Fruit fly (Drosophila melanogaster) whole organism, embryonic: ENCODE results near the gene CG8142.
A peak's percentile ranks its signal among the peaks of the same experiment; 100 is the strongest.

Experiments used
- Atf-2 ChIP-seq: fragments of 200-800 bp; sonication (Bioruptor generic); optimal IDR thresholded peaks from 2 replicates; lab custom pipeline; 2016; ENCODE audit warnings: missing biosample characterization, missing genetic modification characterization
- Blimp-1 ChIP-seq: fragments of 200-800 bp; sonication (Bioruptor generic); optimal IDR thresholded peaks from 3 replicates; lab custom pipeline; 2018; ENCODE audit warnings: missing biosample characterization, missing genetic modification characterization, mild to moderate bottlenecking, moderate library complexity, missing genetic modification reagents
- CG10267 ChIP-seq: fragments of 200-800 bp; sonication (Bioruptor generic); optimal IDR thresholded peaks from 2 replicates; lab custom pipeline; 2018; ENCODE audit warnings: missing biosample characterization, mild to moderate bottlenecking, missing genetic modification characterization, moderate library complexity
- CG10321 ChIP-seq: fragments of 200-800 bp; sonication (Bioruptor generic); IDR thresholded peaks from 2 replicates; pipeline ENCODE4 v1.3.6; 2022; ENCODE audit warnings: missing biosample characterization, missing genetic modification characterization
- CG11456 ChIP-seq: fragments of 200-800 bp; sonication (Bioruptor generic); IDR thresholded peaks from 3 replicates; pipeline ENCODE4 v1.3.6; 2022; ENCODE audit warnings: missing biosample characterization, missing genetic modification characterization
- CG12104 ChIP-seq: fragments of 200-800 bp; sonication (Bioruptor generic); optimal IDR thresholded peaks from 3 replicates; lab custom pipeline; 2016; ENCODE audit warnings: missing biosample characterization, missing genetic modification characterization
- CG1233 ChIP-seq: fragments of 200-800 bp; sonication (Bioruptor generic); optimal IDR thresholded peaks from 4 replicates; lab custom pipeline; 2018; ENCODE audit warnings: missing biosample characterization, mild to moderate bottlenecking, missing genetic modification characterization
- CG14014 ChIP-seq: fragments of 200-800 bp; sonication (Bioruptor generic); IDR thresholded peaks from 2 replicates; pipeline ENCODE4 v1.3.6; 2022; ENCODE audit warnings: missing biosample characterization, missing genetic modification characterization
- CG14710 ChIP-seq: fragments of 200-800 bp; sonication (Bioruptor generic); optimal IDR thresholded peaks from 3 replicates; lab custom pipeline; 2019; ENCODE audit warnings: missing biosample characterization, mild to moderate bottlenecking, missing genetic modification characterization, moderate library complexity
- CG16863 ChIP-seq: fragments of 200-800 bp; sonication (Bioruptor generic); optimal IDR thresholded peaks from 3 replicates; lab custom pipeline; 2016; ENCODE audit warnings: missing biosample characterization, missing genetic modification characterization
- CG18476 ChIP-seq: fragments of 200-800 bp; sonication (Bioruptor generic); optimal IDR thresholded peaks from 2 replicates; lab custom pipeline; 2016; ENCODE audit warnings: missing biosample characterization, mild to moderate bottlenecking, missing genetic modification characterization
- CG18764 ChIP-seq: fragments of 200-800 bp; sonication (Bioruptor generic); optimal IDR thresholded peaks from 3 replicates; lab custom pipeline; 2016; ENCODE audit warnings: missing biosample characterization, missing genetic modification characterization
- CG3065 ChIP-seq: fragments of 200-800 bp; sonication (Bioruptor generic); optimal IDR thresholded peaks from 2 replicates; lab custom pipeline; 2016; ENCODE audit warnings: missing biosample characterization, missing genetic modification characterization
- CG3838 ChIP-seq: fragments of 200-800 bp; sonication (Bioruptor generic); optimal IDR thresholded peaks from 3 replicates; lab custom pipeline; 2016; ENCODE audit warnings: missing biosample characterization, missing genetic modification characterization
- CG4282 ChIP-seq: fragments of 200-800 bp; sonication (Bioruptor generic); optimal IDR thresholded peaks from 2 replicates; lab custom pipeline; 2016; ENCODE audit warnings: missing biosample characterization, missing genetic modification characterization
- CG4404 ChIP-seq: fragments of 200-800 bp; sonication (Bioruptor generic); IDR thresholded peaks from 2 replicates; pipeline ENCODE4 v1.3.6; 2022; ENCODE audit warnings: missing biosample characterization, missing genetic modification characterization
- CG4854 ChIP-seq: fragments of 200-800 bp; sonication (Bioruptor generic); optimal IDR thresholded peaks from 2 replicates; lab custom pipeline; 2016; ENCODE audit warnings: missing biosample characterization, missing genetic modification characterization, inconsistent platforms
- CG6765 ChIP-seq: fragments of 200-800 bp; sonication (Bioruptor generic); optimal IDR thresholded peaks from 3 replicates; lab custom pipeline; 2017; ENCODE audit warnings: missing biosample characterization, mild to moderate bottlenecking, missing genetic modification characterization
- CG6791 ChIP-seq: fragments of 200-800 bp; sonication (Bioruptor generic); IDR thresholded peaks from 3 replicates; pipeline ENCODE4 v1.3.6; 2022; ENCODE audit warnings: missing biosample characterization, missing genetic modification characterization; ENCODE audit not compliant: partially characterized antibody
- CG7357 ChIP-seq: fragments of 200-800 bp; sonication (Bioruptor generic); IDR thresholded peaks from 3 replicates; pipeline ENCODE4 v1.3.6; 2022; ENCODE audit warnings: missing biosample characterization, missing genetic modification characterization
- CG8359 ChIP-seq: fragments of 200-800 bp; sonication (Bioruptor generic); optimal IDR thresholded peaks from 2 replicates; lab custom pipeline; 2017; ENCODE audit warnings: missing biosample characterization, mild to moderate bottlenecking, missing genetic modification characterization, borderline replicate concordance
- CTCF ChIP-seq: fragments of 200-800 bp; sonication (Bioruptor generic); optimal IDR thresholded peaks from 2 replicates; lab custom pipeline; 2017; ENCODE audit warnings: missing biosample characterization, mild to moderate bottlenecking, missing genetic modification characterization, moderate library complexity
- Fer1 ChIP-seq: fragments of 200-800 bp; sonication (Bioruptor generic); optimal IDR thresholded peaks from 2 replicates; lab custom pipeline; 2017; ENCODE audit warnings: missing biosample characterization, mild to moderate bottlenecking, missing genetic modification characterization
- Gsc ChIP-seq: fragments of 200-800 bp; sonication (Bioruptor generic); IDR thresholded peaks from 2 replicates; pipeline ENCODE4 v1.3.6; 2022; ENCODE audit warnings: missing biosample characterization, missing genetic modification characterization
- Gug ChIP-seq: fragments of 200-800 bp; sonication (Bioruptor generic); IDR thresholded peaks from 4 replicates; pipeline ENCODE4 v1.3.6; 2022; ENCODE audit warnings: missing biosample characterization, missing genetic modification characterization
- Kr ChIP-seq: fragments of 200-800 bp; sonication (Bioruptor generic); optimal IDR thresholded peaks from 2 replicates; lab custom pipeline; 2017; ENCODE audit warnings: missing biosample characterization, mild to moderate bottlenecking, missing genetic modification characterization
- Myb ChIP-seq: fragments of 200-800 bp; sonication (Bioruptor generic); optimal IDR thresholded peaks from 2 replicates; lab custom pipeline; 2016; ENCODE audit warnings: missing biosample characterization, missing genetic modification characterization
- NFAT ChIP-seq: fragments of 200-800 bp; sonication (Bioruptor generic); IDR thresholded peaks from 2 replicates; pipeline ENCODE4 v1.3.6; 2022; ENCODE audit warnings: missing biosample characterization, missing genetic modification characterization
- NK7.1 ChIP-seq: fragments of 200-800 bp; sonication (Bioruptor generic); optimal IDR thresholded peaks from 3 replicates; lab custom pipeline; 2016; ENCODE audit warnings: missing biosample characterization, missing genetic modification characterization
- Nf-YA ChIP-seq: fragments of 200-800 bp; sonication (Bioruptor generic); IDR thresholded peaks from 2 replicates; pipeline ENCODE4 v1.3.6; 2022; ENCODE audit warnings: missing biosample characterization, missing genetic modification characterization
- Sin3A ChIP-seq: fragments of >200 bp; optimal IDR thresholded peaks from 2 replicates; lab custom pipeline; 2018
- Sry-δ ChIP-seq: fragments of 200-800 bp; sonication (Bioruptor generic); optimal IDR thresholded peaks from 2 replicates; lab custom pipeline; 2016; ENCODE audit warnings: missing biosample characterization, missing genetic modification characterization
- Usf ChIP-seq: fragments of 200-800 bp; sonication (Bioruptor generic); optimal IDR thresholded peaks from 2 replicates; lab custom pipeline; 2017; ENCODE audit warnings: missing genotype, missing biosample characterization, missing genetic modification characterization
- bbx ChIP-seq: fragments of 200-800 bp; sonication (Bioruptor generic); IDR thresholded peaks from 2 replicates; pipeline ENCODE4 v1.3.6; 2022; ENCODE audit warnings: missing biosample characterization, missing genetic modification characterization; ENCODE audit not compliant: partially characterized antibody
- br ChIP-seq: fragments of >200 bp; optimal IDR thresholded peaks from 2 replicates; lab custom pipeline; 2017
- cg ChIP-seq: fragments of 200-800 bp; sonication (Bioruptor generic); optimal IDR thresholded peaks from 3 replicates; lab custom pipeline; 2019; ENCODE audit warnings: missing biosample characterization, mild to moderate bottlenecking, missing genetic modification characterization, moderate library complexity
- crp ChIP-seq, 2 experiments: fragments of 200-800 bp; sonication (Bioruptor generic); optimal IDR thresholded peaks; 2 replicates in 1 of 2; 3 replicates in 1 of 2; lab custom pipeline; 2017; ENCODE audit warnings: missing biosample characterization in 2 of 2, missing genetic modification characterization in 2 of 2, mild to moderate bottlenecking in 1 of 2, moderate library complexity in 1 of 2
- dmrt11E ChIP-seq: fragments of 200-800 bp; sonication (Bioruptor generic); optimal IDR thresholded peaks from 3 replicates; lab custom pipeline; 2018; ENCODE audit warnings: missing biosample characterization, mild to moderate bottlenecking, missing genetic modification characterization, moderate library complexity
- esg ChIP-seq: fragments of 200-800 bp; sonication (Bioruptor generic); conservative IDR thresholded peaks from 2 replicates; pipeline ENCODE4 v1.3.6; 2022; ENCODE audit warnings: missing biosample characterization, missing genetic modification characterization
- fd102C ChIP-seq: fragments of 200-800 bp; sonication (Bioruptor generic); optimal IDR thresholded peaks from 2 replicates; lab custom pipeline; 2018; ENCODE audit warnings: missing biosample characterization, mild to moderate bottlenecking, missing genetic modification characterization, moderate library complexity
- fd3F ChIP-seq: fragments of 200-800 bp; sonication (Bioruptor generic); optimal IDR thresholded peaks from 2 replicates; lab custom pipeline; 2018; ENCODE audit warnings: missing biosample characterization, mild to moderate bottlenecking, missing genetic modification characterization, moderate library complexity
- hkb ChIP-seq, 2 experiments: fragments of 200-800 bp in 1 of 2; fragments of >200 bp in 1 of 2; sonication (Bioruptor generic) in 1 of 2; IDR thresholded peaks in 1 of 2; optimal IDR thresholded peaks in 1 of 2; 2 replicates each; pipeline versions ENCODE4 v1.3.6 to Lab custom; 2017 to 2022; ENCODE audit warnings: missing biosample characterization in 1 of 2, missing genetic modification characterization in 1 of 2
- kni ChIP-seq: fragments of 200-800 bp; sonication (Bioruptor generic); optimal IDR thresholded peaks from 3 replicates; lab custom pipeline; 2017; ENCODE audit warnings: mild to moderate bottlenecking, missing biosample characterization, missing genetic modification reagents, missing genetic modification characterization
- org-1 ChIP-seq: fragments of 200-800 bp; sonication (Bioruptor generic); optimal IDR thresholded peaks from 2 replicates; lab custom pipeline; 2017; ENCODE audit warnings: missing biosample characterization, missing genetic modification characterization
- pb ChIP-seq: fragments of 200-800 bp; sonication (Bioruptor generic); optimal IDR thresholded peaks from 3 replicates; lab custom pipeline; 2016; ENCODE audit warnings: missing biosample characterization, missing genetic modification characterization
- pita ChIP-seq: fragments of 200-800 bp; sonication (Bioruptor generic); optimal IDR thresholded peaks from 2 replicates; lab custom pipeline; 2017; ENCODE audit warnings: missing biosample characterization, mild to moderate bottlenecking, missing genetic modification characterization
- prd ChIP-seq, 3 experiments: fragments of >200 bp in 2 of 3; fragments of 200-800 bp in 1 of 3; sonication (Bioruptor generic) in 1 of 3; optimal IDR thresholded peaks in 2 of 3; IDR thresholded peaks in 1 of 3; 2 replicates in 2 of 3; 3 replicates in 1 of 3; pipeline versions ENCODE4 v1.3.6 to Lab custom; 2017 to 2022; ENCODE audit warnings: missing biosample characterization in 1 of 3, missing genetic modification characterization in 1 of 3
- sqz ChIP-seq: fragments of 200-800 bp; sonication (Bioruptor generic); optimal IDR thresholded peaks from 3 replicates; lab custom pipeline; 2018; ENCODE audit warnings: missing biosample characterization, mild to moderate bottlenecking, missing genetic modification characterization
- tio ChIP-seq: fragments of 200-800 bp; sonication (Bioruptor generic); optimal IDR thresholded peaks from 2 replicates; lab custom pipeline; 2017; ENCODE audit warnings: missing biosample characterization, missing genetic modification characterization, inconsistent platforms
- toy ChIP-seq: fragments of 200-800 bp; sonication (Bioruptor generic); IDR thresholded peaks from 2 replicates; pipeline ENCODE4 v1.3.6; 2022; ENCODE audit warnings: missing biosample characterization, missing genetic modification characterization
- ttk ChIP-seq: fragments of 200-800 bp; sonication (Bioruptor generic); IDR thresholded peaks from 2 replicates; pipeline ENCODE4 v2.1.2; 2022; ENCODE audit warnings: missing biosample characterization, missing genetic modification characterization
- z ChIP-seq: fragments of 200-800 bp; sonication (Bioruptor generic); IDR thresholded peaks from 3 replicates; pipeline ENCODE4 v1.3.6; 2022; ENCODE audit warnings: missing biosample characterization, missing genetic modification characterization

CG8142 gene

dm6 chrX:17852457-17852856 is 8.0 kb upstream of the CG8142 start, which contains the start of gene CG32554 (continued):
- TF ChIP-seq CG10321 (GFP tag; lab: Robert Waterston, UW) (no peak), cg (no peak), org-1 (GFP tag; lab: Kevin White, UChicago) (no peak), Sry-δ (GFP tag; lab: Kevin White, UChicago) (peak; percentile 64), CG1233 (no peak), pb (GFP tag; lab: Kevin White, UChicago) (no peak), CTCF (GFP tag; lab: Kevin White, UChicago) (peak; percentile 35), crp (GFP tag; optimal IDR thresholded peaks at IDR 0.05; lab: Kevin White, UChicago) (peak in 1 of 2 experiments; percentile 60), br (no peak), bbx (peak; percentile 91), CG8359 (no peak), esg (no peak), fd102C (no peak), Kr (GFP tag; lab: Kevin White, UChicago) (no peak), tio (no peak), kni (GFP tag; lab: Kevin White, UChicago) (no peak), Sin3A (lab: Kevin White, UChicago) (peak; percentile 5), CG7357 (GFP tag; lab: Robert Waterston, UW) (no peak), toy (GFP tag; lab: Robert Waterston, UW) (no peak), sqz (GFP tag; lab: Kevin White, UChicago) (no peak), CG6765 (GFP tag; lab: Kevin White, UChicago) (no peak), Nf-YA (GFP tag; lab: Robert Waterston, UW) (no peak), Myb (GFP tag; lab: Kevin White, UChicago) (peak; percentile 61), CG4404 (GFP tag; lab: Robert Waterston, UW) (no peak), ttk (GFP tag; lab: Robert Waterston, UW) (no peak), CG4854 (GFP tag; lab: Kevin White, UChicago) (no peak), dmrt11E (tag; lab: Kevin White, UChicago) (no peak), CG11456 (no peak), Gsc (GFP tag; lab: Robert Waterston, UW) (no peak), CG3838 (GFP tag; lab: Kevin White, UChicago) (no peak), Fer1 (GFP tag; lab: Kevin White, UChicago) (no peak), CG4282 (GFP tag; lab: Kevin White, UChicago) (no peak), NFAT (GFP tag; lab: Robert Waterston, UW) (no peak), CG18764 (GFP tag; lab: Kevin White, UChicago) (no peak), CG14710 (tag; lab: Kevin White, UChicago) (peak; percentile 39), z (no peak), NK7.1 (GFP tag; lab: Kevin White, UChicago) (no peak), Gug (no peak), fd3F (no peak), hkb (optimal IDR thresholded peaks at IDR 0.05; lab: Kevin White, UChicago) (no peak), hkb (GFP tag; IDR thresholded peaks at IDR 0.05; lab: Robert Waterston, UW) (no peak), CG12104 (GFP tag; lab: Kevin White, UChicago) (no peak), CG3065 (GFP tag; lab: Kevin White, UChicago) (no peak), Atf-2 (no peak), CG6791 (GFP tag; lab: Robert Waterston, UW) (peak; percentile 90), CG16863 (no peak), CG18476 (GFP tag; lab: Kevin White, UChicago) (no peak), CG14014 (GFP tag; lab: Robert Waterston, UW) (no peak), CG10267 (peak; percentile 18), pita (GFP tag; lab: Kevin White, UChicago) (no peak), prd (optimal IDR thresholded peaks at IDR 0.05; lab: Kevin White, UChicago) (no peak), prd (GFP tag; IDR thresholded peaks at IDR 0.05; lab: Robert Waterston, UW) (no peak), Blimp-1 (GFP tag; lab: Kevin White, UChicago) (no peak), Usf (GFP tag; lab: Kevin White, UChicago) (no peak)
